Fruit fly (Drosophila melanogaster) Kc167 (cell line): ENCODE data around the gene CG34273.

Source experiments
- Myc ChIP-seq: fragments of >200 bp; optimal IDR thresholded peaks from 2 replicates; lab custom pipeline; 2017; ENCODE audit warnings: missing external identifiers
- Sin3A ChIP-seq: fragments of >200 bp; optimal IDR thresholded peaks from 2 replicates; lab custom pipeline; 2018; ENCODE audit warnings: missing external identifiers
- h ChIP-seq: fragments of >200 bp; optimal IDR thresholded peaks from 3 replicates; lab custom pipeline; 2018; ENCODE audit warnings: missing external identifiers
- insv ChIP-seq: fragments of >200 bp; optimal IDR thresholded peaks from 3 replicates; lab custom pipeline; 2018; ENCODE audit warnings: missing external identifiers
- psq ChIP-seq: fragments of >200 bp; optimal IDR thresholded peaks from 2 replicates; lab custom pipeline; 2017; ENCODE audit warnings: missing external identifiers
- ttk ChIP-seq: sonication (Bioruptor generic); optimal IDR thresholded peaks from 2 replicates; lab custom pipeline; 2017; ENCODE audit warnings: missing external identifiers

DNA sequence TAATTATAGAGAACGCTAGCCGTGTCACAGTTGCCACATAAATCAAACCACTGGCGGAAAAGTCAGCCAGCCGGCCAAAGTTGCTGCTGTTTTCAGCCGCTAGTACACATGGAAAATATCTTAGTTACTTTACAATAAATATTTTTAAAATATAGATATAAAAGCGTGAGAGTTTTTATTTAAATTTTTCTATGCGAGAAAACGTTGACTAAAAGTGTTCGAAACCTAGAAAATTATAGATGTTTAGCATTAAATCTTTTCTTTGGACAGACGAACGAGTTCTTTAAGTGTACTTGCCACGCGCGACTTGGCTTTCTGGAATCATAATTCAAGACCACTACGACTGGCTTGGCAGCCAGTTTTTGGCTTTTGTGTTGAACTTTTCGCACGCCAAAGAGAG lies 30.4 kb upstream of the CG34273 start:
- no peak for TF ChIP-seq h (lab: Kevin White, UChicago)
- TF ChIP-seq psq, result no peak
- TF ChIP-seq ttk (lab: Kevin White, UChicago), result no peak
- no peak for TF ChIP-seq insv (lab: Kevin White, UChicago)
- no peak for TF ChIP-seq Myc (lab: Kevin White, UChicago)
- TF ChIP-seq Sin3A (lab: Kevin White, UChicago), result no peak
